Worm (Caenorhabditis elegans) whole organism, young adult: Measurements from ENCODE around the gene T04C12.11.

Experiments
- B0019.2 ChIP-seq: fragments of 200-800 bp; sonication (Bioruptor generic); conservative IDR thresholded peaks from 2 replicates; pipeline ENCODE4 v1.3.6; 2022; ENCODE audit warnings: missing genetic modification reagents, missing genetic modification characterization, missing compliant biosample characterization
- C06A6.2 ChIP-seq: fragments of 200-800 bp; sonication (Bioruptor generic); conservative IDR thresholded peaks from 2 replicates; pipeline ENCODE4 v1.3.6; 2022; ENCODE audit warnings: missing genetic modification characterization, missing compliant biosample characterization
- C17E4.6 ChIP-seq: fragments of 200-800 bp; sonication (Bioruptor generic); IDR thresholded peaks from 2 replicates; pipeline ENCODE4 v1.3.6; 2022; ENCODE audit warnings: missing genetic modification reagents, missing genetic modification characterization, missing compliant biosample characterization
- D2030.7 ChIP-seq: fragments of 200-800 bp; sonication (Bioruptor generic); IDR thresholded peaks from 2 replicates; pipeline ENCODE4 v1.3.6; 2022; ENCODE audit warnings: missing genetic modification reagents, missing genetic modification characterization, missing compliant biosample characterization
- F22D6.2 ChIP-seq: sonication (generic microtip); optimal IDR thresholded peaks from 2 replicates; lab custom pipeline; 2016; ENCODE audit warnings: mild to moderate bottlenecking, missing genetic modification characterization, missing compliant biosample characterization
- F23B12.7 ChIP-seq: sonication (generic microtip); optimal IDR thresholded peaks from 2 replicates; lab custom pipeline; 2017; ENCODE audit warnings: missing genetic modification characterization, mild to moderate bottlenecking, missing compliant biosample characterization, antibody characterized with exemption, moderate library complexity; ENCODE audit not compliant: insufficient read depth
- F37B4.10 ChIP-seq: fragments of 200-800 bp; sonication (Bioruptor generic); IDR thresholded peaks from 2 replicates; pipeline ENCODE4 v1.3.6; 2022; ENCODE audit warnings: missing genetic modification characterization, missing compliant biosample characterization
- F57C9.4 ChIP-seq: sonication (generic microtip); optimal IDR thresholded peaks from 2 replicates; lab custom pipeline; 2017; ENCODE audit warnings: mild to moderate bottlenecking, missing genetic modification characterization, missing compliant biosample characterization
- T07F8.4 ChIP-seq: sonication (generic microtip); optimal IDR thresholded peaks from 2 replicates; lab custom pipeline; 2016; ENCODE audit warnings: mild to moderate bottlenecking, missing genetic modification characterization, moderate library complexity, missing compliant biosample characterization
- Y53G8AR.9 ChIP-seq: fragments of 200-800 bp; sonication (Bioruptor generic); conservative IDR thresholded peaks from 2 replicates; pipeline ENCODE4 v1.3.6; 2022; ENCODE audit warnings: missing genetic modification reagents, missing genetic modification characterization, missing compliant biosample characterization
- Y79H2A.3 ChIP-seq: fragments of 200-800 bp; sonication (Bioruptor generic); conservative IDR thresholded peaks from 2 replicates; pipeline ENCODE4 v1.3.6; 2022; ENCODE audit warnings: missing genetic modification reagents, missing genetic modification characterization, missing compliant biosample characterization
- Y95B8A.8 ChIP-seq: fragments of 200-800 bp; sonication (Bioruptor generic); IDR thresholded peaks from 2 replicates; pipeline ENCODE4 v1.3.6; 2022; ENCODE audit warnings: missing genetic modification reagents, missing genetic modification characterization, missing compliant biosample characterization
- ama-1 ChIP-seq, 3 experiments: fragments of 150-350 bp in 1 of 3; sonication (generic microtip) in 2 of 3; optimal IDR thresholded peaks; 2 replicates each; lab custom pipeline; 2014 to 2018; ENCODE audit warnings: missing biosample characterization in 2 of 3, missing genetic modification characterization in 2 of 3, missing genetic modification reagents in 2 of 3
- aptf-3 ChIP-seq: fragments of 200-800 bp; sonication (Bioruptor generic); IDR thresholded peaks from 2 replicates; pipeline ENCODE4 v1.3.6; 2022; ENCODE audit warnings: missing genetic modification characterization, missing compliant biosample characterization
- atf-7 ChIP-seq: sonication (generic microtip); optimal IDR thresholded peaks from 2 replicates; lab custom pipeline; 2017; ENCODE audit warnings: mild to moderate bottlenecking, missing genetic modification characterization, missing compliant biosample characterization
- attf-3 ChIP-seq: fragments of 200-800 bp; sonication (Bioruptor generic); conservative IDR thresholded peaks from 2 replicates; pipeline ENCODE4 v1.3.6; 2022; ENCODE audit warnings: missing genetic modification reagents, missing genetic modification characterization, missing compliant biosample characterization
- attf-6 ChIP-seq: fragments of 200-800 bp; sonication (Bioruptor generic); IDR thresholded peaks from 2 replicates; pipeline ENCODE4 v1.3.6; 2022; ENCODE audit warnings: missing genetic modification reagents, missing genetic modification characterization, missing compliant biosample characterization
- bed-1 ChIP-seq: fragments of 200-800 bp; sonication (Bioruptor generic); IDR thresholded peaks from 2 replicates; pipeline ENCODE4 v1.3.6; 2022; ENCODE audit warnings: missing genetic modification reagents, missing genetic modification characterization, missing compliant biosample characterization
- ccch-3 ChIP-seq: fragments of 200-800 bp; sonication (Bioruptor generic); optimal IDR thresholded peaks from 2 replicates; lab custom pipeline; 2018; ENCODE audit warnings: mild to moderate bottlenecking, missing genetic modification characterization, missing compliant biosample characterization
- ceh-27 ChIP-seq: fragments of 200-800 bp; sonication (Bioruptor generic); optimal IDR thresholded peaks from 2 replicates; lab custom pipeline; 2018; ENCODE audit warnings: mild to moderate bottlenecking, missing genetic modification characterization, moderate library complexity, missing compliant biosample characterization
- ceh-40 ChIP-seq: fragments of 200-800 bp; sonication (Bioruptor generic); IDR thresholded peaks from 2 replicates; pipeline ENCODE4 v1.3.6; 2022; ENCODE audit warnings: missing genetic modification characterization, missing compliant biosample characterization
- ceh-91 ChIP-seq: fragments of 200-800 bp; sonication (Bioruptor generic); IDR thresholded peaks from 2 replicates; pipeline ENCODE4 v1.3.6; 2022; ENCODE audit warnings: missing genetic modification reagents, missing genetic modification characterization, missing compliant biosample characterization
- die-1 ChIP-seq: sonication (generic microtip); optimal IDR thresholded peaks from 2 replicates; lab custom pipeline; 2016; ENCODE audit warnings: missing genotype, mild to moderate bottlenecking, missing genetic modification characterization, missing compliant biosample characterization
- dpl-1 ChIP-seq: fragments of 150-350 bp; optimal IDR thresholded peaks from 2 replicates; lab custom pipeline; 2014; ENCODE audit warnings: missing biosample characterization, missing genetic modification reagents, missing genetic modification characterization
- ekl-4 ChIP-seq: fragments of 200-800 bp; sonication (Bioruptor generic); IDR thresholded peaks from 2 replicates; pipeline ENCODE4 v1.3.6; 2022; ENCODE audit warnings: missing genetic modification reagents, missing genetic modification characterization, missing compliant biosample characterization
- fkh-3 ChIP-seq: sonication (generic microtip); optimal IDR thresholded peaks from 2 replicates; lab custom pipeline; 2016; ENCODE audit warnings: mild to moderate bottlenecking, missing genetic modification characterization, missing compliant biosample characterization
- gei-17 ChIP-seq: fragments of 200-800 bp; sonication (Bioruptor generic); optimal IDR thresholded peaks from 2 replicates; lab custom pipeline; 2018; ENCODE audit warnings: mild to moderate bottlenecking, missing genetic modification characterization, missing compliant biosample characterization
- him-1 ChIP-seq: sonication (generic microtip); optimal IDR thresholded peaks from 2 replicates; lab custom pipeline; 2016; ENCODE audit warnings: missing genotype, missing genetic modification reagents, missing genetic modification characterization, missing compliant biosample characterization
- hlh-26 ChIP-seq: fragments of 200-800 bp; sonication (Bioruptor generic); conservative IDR thresholded peaks from 2 replicates; pipeline ENCODE4 v1.3.6; 2022; ENCODE audit warnings: missing genetic modification reagents, missing genetic modification characterization, missing compliant biosample characterization
- hmg-1.2 ChIP-seq: fragments of 200-800 bp; sonication (Bioruptor generic); IDR thresholded peaks from 2 replicates; pipeline ENCODE4 v1.3.6; 2022; ENCODE audit warnings: missing genetic modification reagents, missing genetic modification characterization, missing compliant biosample characterization
- hrde-1 ChIP-seq: sonication (generic microtip); optimal IDR thresholded peaks from 2 replicates; lab custom pipeline; 2016; ENCODE audit warnings: missing genetic modification characterization, mild to moderate bottlenecking, missing compliant biosample characterization, moderate library complexity, missing genotype, missing genetic modification reagents, borderline replicate concordance
- lag-1 ChIP-seq: fragments of 200-800 bp; sonication (Bioruptor generic); IDR thresholded peaks from 2 replicates; pipeline ENCODE4 v1.3.6; 2022; ENCODE audit warnings: missing genetic modification reagents, missing genetic modification characterization, missing compliant biosample characterization
- let-607 ChIP-seq, 2 experiments: fragments of 200-800 bp in 1 of 2; sonication (Bioruptor generic) in 1 of 2; sonication (generic microtip) in 1 of 2; optimal IDR thresholded peaks; 2 replicates each; lab custom pipeline; 2016 to 2018; ENCODE audit warnings: mild to moderate bottlenecking in 2 of 2, missing compliant biosample characterization in 2 of 2, missing genetic modification characterization in 2 of 2, moderate library complexity in 2 of 2, missing genotype in 1 of 2
- lin-26 ChIP-seq: fragments of 200-800 bp; sonication (Bioruptor generic); IDR thresholded peaks from 2 replicates; pipeline ENCODE4 v1.3.6; 2022; ENCODE audit warnings: missing genetic modification reagents, missing genetic modification characterization, missing compliant biosample characterization
- lir-1 ChIP-seq: fragments of 200-800 bp; sonication (Bioruptor generic); conservative IDR thresholded peaks from 2 replicates; pipeline ENCODE4 v1.3.6; 2022; ENCODE audit warnings: missing genetic modification reagents, missing genetic modification characterization, missing compliant biosample characterization
- madf-3 ChIP-seq: fragments of 200-800 bp; sonication (Bioruptor generic); IDR thresholded peaks from 2 replicates; pipeline ENCODE4 v1.3.6; 2022; ENCODE audit warnings: missing genetic modification reagents, missing genetic modification characterization, missing compliant biosample characterization
- madf-8 ChIP-seq: fragments of 200-800 bp; sonication (Bioruptor generic); conservative IDR thresholded peaks from 2 replicates; pipeline ENCODE4 v1.3.6; 2022; ENCODE audit warnings: missing genetic modification reagents, missing genetic modification characterization, missing compliant biosample characterization
- mel-28 ChIP-seq: sonication (generic microtip); optimal IDR thresholded peaks from 2 replicates; lab custom pipeline; 2016; ENCODE audit warnings: borderline replicate concordance, mild to moderate bottlenecking, missing genetic modification characterization, missing compliant biosample characterization
- nhr-179 ChIP-seq: sonication (generic microtip); optimal IDR thresholded peaks from 2 replicates; lab custom pipeline; 2016; ENCODE audit warnings: mild to moderate bottlenecking, missing genetic modification characterization, missing compliant biosample characterization
- nhr-80 ChIP-seq: sonication (generic microtip); optimal IDR thresholded peaks from 2 replicates; lab custom pipeline; 2016; ENCODE audit warnings: missing genetic modification characterization, missing compliant biosample characterization
- nhr-90 ChIP-seq: sonication (generic microtip); optimal IDR thresholded peaks from 2 replicates; lab custom pipeline; 2016; ENCODE audit warnings: missing genotype, mild to moderate bottlenecking, missing genetic modification characterization, missing compliant biosample characterization
- rec-8 ChIP-seq, 2 experiments: sonication (generic microtip); optimal IDR thresholded peaks; 2 replicates each; lab custom pipeline; 2016; ENCODE audit warnings: mild to moderate bottlenecking in 2 of 2, missing genetic modification characterization in 2 of 2, missing genetic modification reagents in 2 of 2, missing genotype in 2 of 2, missing biosample characterization in 1 of 2, missing compliant biosample characterization in 1 of 2, moderate library complexity in 1 of 2
- sea-2 ChIP-seq: fragments of 200-800 bp; sonication (Bioruptor generic); IDR thresholded peaks from 2 replicates; pipeline ENCODE4 v1.3.6; 2022; ENCODE audit warnings: missing genetic modification characterization, missing compliant biosample characterization
- snpc-1.1 ChIP-seq: sonication (generic microtip); optimal IDR thresholded peaks from 2 replicates; lab custom pipeline; 2017; ENCODE audit warnings: missing genetic modification characterization, mild to moderate bottlenecking, missing compliant biosample characterization, antibody characterized with exemption, moderate library complexity, missing genotype, missing genetic modification reagents; ENCODE audit not compliant: insufficient read depth
- unc-130 ChIP-seq: sonication (generic microtip); optimal IDR thresholded peaks from 2 replicates; lab custom pipeline; 2016; ENCODE audit warnings: missing genetic modification reagents, missing genetic modification characterization, missing compliant biosample characterization
- ztf-25 ChIP-seq: fragments of 200-800 bp; sonication (Bioruptor generic); IDR thresholded peaks from 2 replicates; pipeline ENCODE4 v1.3.6; 2022; ENCODE audit warnings: missing genetic modification reagents, missing genetic modification characterization, missing compliant biosample characterization
- ztf-26 ChIP-seq: sonication (generic microtip); optimal IDR thresholded peaks from 2 replicates; lab custom pipeline; 2017; ENCODE audit warnings: missing genetic modification characterization, missing compliant biosample characterization
- ztf-6 ChIP-seq: fragments of 200-800 bp; sonication (Bioruptor generic); IDR thresholded peaks from 2 replicates; pipeline ENCODE4 v1.3.6; 2022; ENCODE audit warnings: missing genetic modification reagents, missing genetic modification characterization, missing compliant biosample characterization

T04C12.11 gene

DNA sequence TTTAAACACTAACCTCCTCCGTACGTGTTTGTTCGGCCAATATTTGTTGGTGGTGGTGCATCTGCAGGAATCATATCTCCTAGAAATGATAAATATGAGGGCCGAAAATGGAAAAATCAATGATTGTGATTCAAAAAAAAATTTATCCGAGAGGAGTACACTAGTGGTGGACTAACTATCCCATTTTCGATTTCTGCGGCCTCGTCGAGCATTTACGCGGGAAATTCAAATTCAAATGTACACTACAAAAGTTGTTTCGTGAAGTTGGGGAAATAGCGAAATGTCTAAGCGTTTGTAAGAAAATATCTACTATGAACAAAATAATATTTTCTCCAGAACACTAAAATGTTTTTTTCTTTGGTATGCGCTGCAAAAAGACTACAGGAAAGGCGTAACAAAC lies 30.8 kb downstream of the T04C12.11 start:
- no peak for TF ChIP-seq ztf-25 (GFP tag; lab: Robert Waterston, UW)
- TF ChIP-seq mel-28 (tag; lab: Kevin White, UChicago) = no peak
- 0 out of 2 replicates have a peak, but pooled peaks have one; percentile 56 for TF ChIP-seq madf-3 (GFP tag; lab: Robert Waterston, UW)
- no peak for TF ChIP-seq ccch-3 (GFP tag; lab: Kevin White, UChicago)
- TF ChIP-seq hmg-1.2 (GFP tag; lab: Robert Waterston, UW) = no peak
- TF ChIP-seq attf-3 (GFP tag; lab: Robert Waterston, UW) = no peak
- TF ChIP-seq F22D6.2 = no peak
- 0 out of 2 replicates have a peak, but pooled peaks have one; percentile 27 for TF ChIP-seq ceh-91 (GFP tag; lab: Robert Waterston, UW)
- no peak for TF ChIP-seq nhr-90 (tag; lab: Kevin White, UChicago)
- no peak for TF ChIP-seq ztf-6 (GFP tag; lab: Robert Waterston, UW)
- TF ChIP-seq sea-2 (GFP tag; lab: Robert Waterston, UW) = no peak
- no peak for TF ChIP-seq ama-1 (optimal IDR thresholded peaks at IDR 0.05; lab: Kevin White, UChicago)
- no peak for TF ChIP-seq ama-1 (GFP tag; optimal IDR thresholded peaks at IDR 0.05; lab: Kevin White, UChicago)
- no peak for TF ChIP-seq F23B12.7 (tag; lab: Kevin White, UChicago)
- no peak for TF ChIP-seq C06A6.2 (GFP tag; lab: Robert Waterston, UW)
- no peak for TF ChIP-seq Y95B8A.8 (GFP tag; lab: Robert Waterston, UW)
- no peak for TF ChIP-seq bed-1
- no peak for TF ChIP-seq Y53G8AR.9 (GFP tag; lab: Robert Waterston, UW)
- peak; percentile 14 to 26 for TF ChIP-seq rec-8 (tag; optimal IDR thresholded peaks at IDR 0.05; lab: Kevin White, UChicago)
- peak; percentile 41; the same call in 1 of the 2 replicates for TF ChIP-seq D2030.7 (GFP tag; lab: Robert Waterston, UW)
- no peak for TF ChIP-seq attf-6 (GFP tag; lab: Robert Waterston, UW)
- no peak for TF ChIP-seq F37B4.10
- no peak for TF ChIP-seq him-1
- 0 out of 2 replicates have a peak, but pooled peaks have one; percentile 14 for TF ChIP-seq C17E4.6
- peak in 1 of 2 experiments; percentile 7 for TF ChIP-seq let-607 (tag; optimal IDR thresholded peaks at IDR 0.05; lab: Kevin White, UChicago)
- no peak for TF ChIP-seq gei-17 (GFP tag; lab: Kevin White, UChicago)
- TF ChIP-seq hrde-1 = no peak
- no peak for TF ChIP-seq snpc-1.1
- no peak for TF ChIP-seq ekl-4
- peak; percentile 44 for TF ChIP-seq unc-130 (GFP tag; lab: Kevin White, UChicago)
- TF ChIP-seq T07F8.4 = no peak
- peak; percentile 56 for TF ChIP-seq ceh-27 (GFP tag; lab: Kevin White, UChicago)
- TF ChIP-seq B0019.2 (GFP tag; lab: Robert Waterston, UW) = 0 out of 2 replicates have a peak, but pooled peaks have one; percentile 23
- TF ChIP-seq F57C9.4 (tag; lab: Kevin White, UChicago) = no peak
- TF ChIP-seq nhr-80 = no peak
- TF ChIP-seq hlh-26 (GFP tag; lab: Robert Waterston, UW) = no peak
- TF ChIP-seq lag-1 (GFP tag; lab: Robert Waterston, UW) = no peak
- TF ChIP-seq lin-26 (GFP tag; lab: Robert Waterston, UW) = no peak
- TF ChIP-seq ceh-40 (GFP tag; lab: Robert Waterston, UW) = 0 out of 2 replicates have a peak, but pooled peaks have one; percentile 72
- TF ChIP-seq lir-1 = peak; percentile 50; the same call in 1 of the 2 replicates
- peak; percentile 54 for TF ChIP-seq dpl-1
- no peak for TF ChIP-seq die-1
- no peak for TF ChIP-seq ztf-26 (tag; lab: Kevin White, UChicago)
- no peak for TF ChIP-seq fkh-3
- TF ChIP-seq aptf-3 = no peak
- TF ChIP-seq atf-7 (tag; lab: Kevin White, UChicago) = no peak
- TF ChIP-seq nhr-179 (tag; lab: Kevin White, UChicago) = no peak
- peak; percentile 51 for TF ChIP-seq madf-8 (GFP tag; lab: Robert Waterston, UW)
- no peak for TF ChIP-seq Y79H2A.3 (GFP tag; lab: Robert Waterston, UW)
